Fruit fly (Drosophila melanogaster): Measurements from ENCODE around the gene wts.
A peak's percentile ranks its signal among the peaks of the same experiment; 100 is the strongest.

Gene wts

dm6 chr3R:30817246-30817645 is 10.8 kb upstream of the wts start (continued):
- TF ChIP-seq bbx (GFP tag; IDR thresholded peaks at IDR 0.05; ENCODE audit: partially characterized antibody) (no peak), seq (GFP tag; IDR thresholded peaks at IDR 0.05) (peak; percentile 86), corto (GFP tag; optimal IDR thresholded peaks at IDR 0.05) (peak; percentile 21), tll (GFP tag; optimal IDR thresholded peaks at IDR 0.05) (no peak), CG11085 (GFP tag; IDR thresholded peaks at IDR 0.05) (no peak), lab (GFP tag; optimal IDR thresholded peaks at IDR 0.05) (peak; percentile 87), crc (GFP tag; optimal IDR thresholded peaks at IDR 0.05) (peak; percentile 55), Fer3 (tag; optimal IDR thresholded peaks at IDR 0.05) (peak; percentile 78), ATbp (GFP tag; optimal IDR thresholded peaks at IDR 0.05) (peak; percentile 91), CoRest (tag; optimal IDR thresholded peaks at IDR 0.05) (peak; percentile 89), br (optimal IDR thresholded peaks at IDR 0.05) (no peak), slbo (GFP tag; IDR thresholded peaks at IDR 0.05) (peak; percentile 83), CkIIα-i1 (GFP tag; IDR thresholded peaks at IDR 0.05) (no peak), ems (GFP tag; optimal IDR thresholded peaks at IDR 0.05) (peak; percentile 53), Optix (GFP tag; IDR thresholded peaks at IDR 0.05) (peak; percentile 45; the same call in 1 of the 3 replicates), CG5180 (GFP tag; optimal IDR thresholded peaks at IDR 0.05) (peak; percentile 73), E2f1 (GFP tag; IDR thresholded peaks at IDR 0.05) (peak; percentile 72), Mes4 (GFP tag; optimal IDR thresholded peaks at IDR 0.05) (peak; percentile 79), H2.0 (GFP tag; IDR thresholded peaks at IDR 0.05) (peak; percentile 84), Xrp1 (GFP tag; IDR thresholded peaks at IDR 0.05) (peak; percentile 85), ERR (GFP tag; optimal IDR thresholded peaks at IDR 0.05) (peak; percentile 40), slou (GFP tag; optimal IDR thresholded peaks at IDR 0.05) (peak; percentile 59), CG6854 (GFP tag; optimal IDR thresholded peaks at IDR 0.05) (peak; percentile 66), CG1647 (GFP tag; optimal IDR thresholded peaks at IDR 0.05) (peak; percentile 66), CG4282 (GFP tag; optimal IDR thresholded peaks at IDR 0.05) (no peak), crol (GFP tag; IDR thresholded peaks at IDR 0.05) (peak; percentile 83), dan (GFP tag; IDR thresholded peaks at IDR 0.05) (peak; percentile 45; the same call in 1 of the 2 replicates), CG30020 (tag; optimal IDR thresholded peaks at IDR 0.05) (peak; percentile 20), sim (GFP tag; IDR thresholded peaks at IDR 0.05) (peak; percentile 58; the same call in 1 of the 2 replicates), Opbp (GFP tag; IDR thresholded peaks at IDR 0.05; ENCODE audit: partially characterized antibody) (no peak), Aef1 (GFP tag; IDR thresholded peaks at IDR 0.05) (peak; percentile 68), CG34422 (GFP tag; IDR thresholded peaks at IDR 0.05) (peak; percentile 24; the same call in 1 of the 3 replicates), Dad (GFP tag; optimal IDR thresholded peaks at IDR 0.05) (peak; percentile 23), sr (GFP tag; IDR thresholded peaks at IDR 0.05) (no peak), CG11723 (GFP tag; optimal IDR thresholded peaks at IDR 0.05) (peak; percentile 57), chif (GFP tag; optimal IDR thresholded peaks at IDR 0.05) (peak; percentile 66 to 90), B-H2 (GFP tag; optimal IDR thresholded peaks at IDR 0.05) (peak; percentile 43), Doc2 (GFP tag; IDR thresholded peaks at IDR 0.05) (peak; percentile 49; the same call in 1 of the 2 replicates), Hsf (GFP tag; optimal IDR thresholded peaks at IDR 0.05) (peak; percentile 87), ham (GFP tag; IDR thresholded peaks at IDR 0.05) (peak; percentile 50; the same call in 1 of the 2 replicates), Sry-β (GFP tag; optimal IDR thresholded peaks at IDR 0.05) (no peak), nom (GFP tag; optimal IDR thresholded peaks at IDR 0.05) (no peak), ato (GFP tag; IDR thresholded peaks at IDR 0.05; ENCODE audit: partially characterized antibody) (no peak), Lhr (GFP tag; optimal IDR thresholded peaks at IDR 0.05) (peak; percentile 69), org-1 (GFP tag; optimal IDR thresholded peaks at IDR 0.05) (peak; percentile 70), CG6689 (GFP tag; IDR thresholded peaks at IDR 0.05) (peak; percentile 69), nerfin-1 (tag; optimal IDR thresholded peaks at IDR 0.05) (peak; percentile 83), CG10654 (GFP tag; optimal IDR thresholded peaks at IDR 0.05) (peak; percentile 75), Vsx1 (GFP tag; optimal IDR thresholded peaks at IDR 0.05) (peak; percentile 50), CG16779 (GFP tag; IDR thresholded peaks at IDR 0.05) (no peak), CG13624 (GFP tag; optimal IDR thresholded peaks at IDR 0.05) (peak; percentile 79)

Data from whole organism, embryonic.